Worm (Caenorhabditis elegans) whole organism, late embryonic: ENCODE data around the gene C13B4.1.

Source experiments
- F13H6.1 ChIP-seq: sonication (generic microtip); optimal IDR thresholded peaks from 2 replicates; lab custom pipeline; 2016; ENCODE audit warnings: missing genetic modification characterization, missing compliant biosample characterization
- dve-1 ChIP-seq: sonication (generic microtip); optimal IDR thresholded peaks from 2 replicates; lab custom pipeline; 2017; ENCODE audit warnings: antibody characterized with exemption, mild to moderate bottlenecking, missing genetic modification characterization, missing compliant biosample characterization
- fkh-10 ChIP-seq: fragments of 150-350 bp; optimal IDR thresholded peaks from 2 replicates; lab custom pipeline; 2014; ENCODE audit warnings: missing biosample characterization, missing genetic modification reagents, missing genetic modification characterization
- hlh-15 ChIP-seq: sonication (generic microtip); optimal IDR thresholded peaks from 2 replicates; lab custom pipeline; 2016; ENCODE audit warnings: missing genetic modification characterization, missing compliant biosample characterization
- hlh-8 ChIP-seq: sonication (generic microtip); optimal IDR thresholded peaks from 2 replicates; lab custom pipeline; 2016; ENCODE audit warnings: missing genotype, missing genetic modification characterization, missing compliant biosample characterization
- pat-9 ChIP-seq: fragments of 200-800 bp; sonication (Bioruptor generic); optimal IDR thresholded peaks from 2 replicates; lab custom pipeline; 2018; ENCODE audit warnings: mild to moderate bottlenecking, missing genetic modification characterization, moderate library complexity, missing compliant biosample characterization
- sox-2 ChIP-seq: fragments of 200-800 bp; sonication (Bioruptor generic); IDR thresholded peaks from 2 replicates; pipeline ENCODE4 v1.3.6; 2022; ENCODE audit warnings: missing genetic modification reagents, missing genetic modification characterization, missing compliant biosample characterization

- TF ChIP-seq hlh-15 (no peak), dve-1 (no peak), hlh-8 (tag; lab: Kevin White, UChicago) (no peak), pat-9 (tag; lab: Kevin White, UChicago) (no peak), F13H6.1 (no peak), sox-2 (GFP tag; lab: Robert Waterston, UW) (no peak), fkh-10 (GFP tag; lab: Kevin White, UChicago) (no peak)
Observed at ce11 chrII:14489407-14489806, 10.0 kb upstream of the C13B4.1 start, which contains the start of gene vnut-1.
